Fruit fly (Drosophila melanogaster): ENCODE data around the gene CG12990.

CG12990 gene

DNA sequence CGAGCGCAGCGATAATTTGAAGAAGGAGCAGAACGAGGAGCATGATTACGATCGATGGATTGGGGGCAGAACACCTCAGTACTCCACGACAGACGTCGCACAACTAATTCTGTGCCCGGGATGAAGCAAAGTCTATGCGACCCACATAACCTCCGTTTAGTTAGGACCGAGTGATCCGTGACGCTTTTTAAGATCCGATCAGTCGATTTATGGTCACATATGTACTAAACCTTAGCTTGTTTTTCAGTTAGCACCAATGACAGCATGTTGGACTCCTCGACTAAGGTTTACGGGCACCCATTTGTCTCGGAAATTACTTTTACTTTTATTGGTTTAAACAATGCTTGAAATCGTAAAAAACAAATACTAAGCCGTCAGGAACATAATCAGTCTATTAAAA, at the start of gene CG12990:
Gene CG12990, minus strand, starts transcription at position 101 of the 400 bp plus-strand sequence.
- TF ChIP-seq Hr39 (GFP tag; optimal IDR thresholded peaks at IDR 0.05) (no peak), Sox14 (GFP tag; optimal IDR thresholded peaks at IDR 0.05) (no peak)

dm6 chrX:17720261-17721052, 48.8 kb upstream of the CG12990 start:
- peak; percentile 8 for TF ChIP-seq cyc (GFP tag; optimal IDR thresholded peaks at IDR 0.05)
- no peak for TF ChIP-seq spab (GFP tag; optimal IDR thresholded peaks at IDR 0.05)
- no peak for TF ChIP-seq CG8319 (GFP tag; optimal IDR thresholded peaks at IDR 0.05)
- TF ChIP-seq dac (GFP tag; optimal IDR thresholded peaks at IDR 0.05): no peak
- TF ChIP-seq lz (GFP tag; optimal IDR thresholded peaks at IDR 0.05): peak; percentile 18
- TF ChIP-seq CG4318 (GFP tag; optimal IDR thresholded peaks at IDR 0.05): no peak
- TF ChIP-seq Eip78C (GFP tag): peak; percentile 16
- TF ChIP-seq fkh (GFP tag; optimal IDR thresholded peaks at IDR 0.05): peak; percentile 59

- TF ChIP-seq CG10631 (GFP tag; optimal IDR thresholded peaks at IDR 0.05) (peak; percentile 33), CG4318 (GFP tag; optimal IDR thresholded peaks at IDR 0.05) (peak; percentile 46), cyc (GFP tag; optimal IDR thresholded peaks at IDR 0.05) (no peak), CG34406 (GFP tag; optimal IDR thresholded peaks at IDR 0.05) (no peak), CG15336 (GFP tag; IDR thresholded peaks at IDR 0.05) (peak; percentile 29; the same call in 1 of the 2 replicates), Ets96B (tag; optimal IDR thresholded peaks at IDR 0.05) (peak; percentile 18), CG6792 (GFP tag; optimal IDR thresholded peaks at IDR 0.05) (no peak), CG6808 (GFP tag; optimal IDR thresholded peaks at IDR 0.05) (no peak), CG11762 (GFP tag; optimal IDR thresholded peaks at IDR 0.05; ENCODE audit: insufficient read depth) (no peak), fd59A (GFP tag; optimal IDR thresholded peaks at IDR 0.05) (no peak), CG8119 (GFP tag; IDR thresholded peaks at IDR 0.05) (peak; percentile 56; the same call in 1 of the 3 replicates), CG6276 (GFP tag; optimal IDR thresholded peaks at IDR 0.05) (peak; percentile 58), lz (GFP tag; optimal IDR thresholded peaks at IDR 0.05) (no peak), Eip75B (GFP tag; optimal IDR thresholded peaks at IDR 0.05) (no peak), Hr39 (GFP tag; optimal IDR thresholded peaks at IDR 0.05) (no peak), salr (GFP tag; optimal IDR thresholded peaks at IDR 0.05) (peak in 1 of 2 experiments; percentile 35), CG32006 (GFP tag; optimal IDR thresholded peaks at IDR 0.05) (peak; percentile 68), CG1621 (tag; optimal IDR thresholded peaks at IDR 0.05) (no peak), Eip78C (GFP tag) (no peak), vri (GFP tag; optimal IDR thresholded peaks at IDR 0.05) (no peak), CG7368 (GFP tag; optimal IDR thresholded peaks at IDR 0.05) (no peak), esn (GFP tag; optimal IDR thresholded peaks at IDR 0.05) (no peak), pdm3 (GFP tag; optimal IDR thresholded peaks at IDR 0.05) (peak; percentile 28), Blimp-1 (GFP tag; optimal IDR thresholded peaks at IDR 0.05) (no peak), OdsH (GFP tag; optimal IDR thresholded peaks at IDR 0.05) (no peak), Sox15 (GFP tag; optimal IDR thresholded peaks at IDR 0.05) (no peak), acj6 (GFP tag; optimal IDR thresholded peaks at IDR 0.05) (no peak), CG3032 (tag; optimal IDR thresholded peaks at IDR 0.05) (peak; percentile 3), spab (GFP tag; optimal IDR thresholded peaks at IDR 0.05) (no peak), svp (GFP tag) (no peak), dac (GFP tag; optimal IDR thresholded peaks at IDR 0.05) (no peak), CG8632 (GFP tag; optimal IDR thresholded peaks at IDR 0.05) (no peak), CG10669 (GFP tag; optimal IDR thresholded peaks at IDR 0.05) (no peak), CG11902 (GFP tag; optimal IDR thresholded peaks at IDR 0.05) (no peak), CG8319 (GFP tag; optimal IDR thresholded peaks at IDR 0.05) (no peak), Gug (GFP tag; IDR thresholded peaks at IDR 0.05) (0 out of 2 replicates have a peak, but pooled peaks have one; percentile 19), eg (GFP tag; IDR thresholded peaks at IDR 0.05) (no peak), dsx (GFP tag; optimal IDR thresholded peaks at IDR 0.05; ENCODE audit: poor library complexity, severe bottlenecking) (no peak), CG16779 (tag; optimal IDR thresholded peaks at IDR 0.05) (no peak), fkh (GFP tag; optimal IDR thresholded peaks at IDR 0.05) (no peak), Lpt (GFP tag; optimal IDR thresholded peaks at IDR 0.05) (peak; percentile 4), Eip93F (GFP tag; optimal IDR thresholded peaks at IDR 0.05) (no peak)
These were observed 47.4 kb upstream of the CG12990 start for dm6 chrX:17718927-17719691.

All from whole organism, prepupa.